Worm (Caenorhabditis elegans): ENCODE data around the gene Y113G7C.1.

Gene Y113G7C.1

DNA sequence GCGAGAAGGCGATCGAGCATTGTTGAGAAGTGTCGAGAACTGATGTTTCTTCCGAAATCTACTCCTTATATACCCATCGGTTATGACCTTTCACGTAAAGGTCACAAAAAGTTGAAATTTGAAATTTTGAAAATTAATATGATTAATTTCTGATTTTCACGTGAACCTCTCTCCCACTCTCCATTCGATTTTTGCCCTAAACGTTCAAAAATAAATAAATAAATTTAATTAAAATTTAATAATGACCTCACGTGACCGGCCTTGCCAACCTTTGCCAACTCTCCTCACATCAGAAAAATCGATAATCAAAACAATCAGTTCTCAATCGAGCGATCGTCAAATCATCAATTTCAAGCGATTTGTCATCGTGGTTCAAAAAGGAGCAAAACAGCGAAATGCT lies at the start of gene Y113G7C.1:
Gene Y113G7C.1, plus strand, starts transcription at position 301 of the 400 bp plus-strand sequence.
- TF ChIP-seq mec-3 (tag; optimal IDR thresholded peaks at IDR 0.05; ENCODE audit: borderline replicate concordance), result no peak
- no peak for TF ChIP-seq K02D7.2 (tag; optimal IDR thresholded peaks at IDR 0.05)
- no peak for TF ChIP-seq elt-4 (tag; optimal IDR thresholded peaks at IDR 0.05)
- TF ChIP-seq hlh-8 (tag; optimal IDR thresholded peaks at IDR 0.05), result no peak
- TF ChIP-seq odd-2 (tag; optimal IDR thresholded peaks at IDR 0.05), result no peak
- TF ChIP-seq hlh-13 (GFP tag; optimal IDR thresholded peaks at IDR 0.05), result no peak
- no peak for TF ChIP-seq ceh-19 (GFP tag; optimal IDR thresholded peaks at IDR 0.05)
- no peak for TF ChIP-seq ets-4 (tag; optimal IDR thresholded peaks at IDR 0.05)
- TF ChIP-seq pqm-1 (tag; optimal IDR thresholded peaks at IDR 0.05), result no peak
- no peak for TF ChIP-seq ceh-48 (tag; optimal IDR thresholded peaks at IDR 0.05)
- TF ChIP-seq madf-2 (tag; optimal IDR thresholded peaks at IDR 0.05), result no peak
- no peak for TF ChIP-seq syd-9 (tag; optimal IDR thresholded peaks at IDR 0.05)
- no peak for TF ChIP-seq ama-1 (optimal IDR thresholded peaks at IDR 0.05)
- TF ChIP-seq tbx-2 (tag; optimal IDR thresholded peaks at IDR 0.05), result no peak
- no peak for TF ChIP-seq eyg-1 (tag; optimal IDR thresholded peaks at IDR 0.05)
- no peak for TF ChIP-seq elt-2 (tag; optimal IDR thresholded peaks at IDR 0.05)
- TF ChIP-seq gmeb-2 (tag; optimal IDR thresholded peaks at IDR 0.05), result no peak

DNA sequence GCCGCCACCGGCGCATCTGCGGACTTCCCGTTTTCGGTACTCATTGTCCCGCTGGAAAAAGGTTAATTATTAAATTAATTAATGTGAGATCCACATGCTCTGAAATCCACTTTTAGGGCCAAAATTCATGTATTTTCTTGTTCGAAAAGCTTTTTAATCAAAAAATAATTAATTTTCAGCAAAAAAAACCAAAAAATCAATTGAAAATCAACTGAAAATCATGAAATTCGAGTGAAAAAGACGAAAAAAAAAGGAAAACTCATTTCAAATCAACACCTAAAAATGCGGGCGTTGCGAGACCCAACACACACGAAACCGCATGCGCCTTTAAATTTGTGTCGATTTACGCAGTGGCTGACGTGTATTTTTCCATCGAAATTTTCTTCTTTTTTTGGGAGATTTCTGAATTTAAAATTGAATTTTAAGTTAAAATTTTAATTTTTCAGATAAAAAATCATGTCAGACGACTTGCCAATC lies 47.8 kb upstream of the Y113G7C.1 start, which contains the start of the genes prmt-1 and cdkr-3:
Gene prmt-1, minus strand, starts transcription at position 51 of the 477 bp plus-strand sequence.
Gene cdkr-3, plus strand, starts transcription at position 447 of the 477 bp plus-strand sequence.
- TF ChIP-seq nhr-11 (tag; optimal IDR thresholded peaks at IDR 0.05), result no peak
- TF ChIP-seq pha-2 (tag; optimal IDR thresholded peaks at IDR 0.05), result no peak
- TF ChIP-seq rnt-1 (tag; optimal IDR thresholded peaks at IDR 0.05), result peak; percentile 65
- TF ChIP-seq pax-1 (tag; optimal IDR thresholded peaks at IDR 0.05), result peak; percentile 2
- peak; percentile 26 for TF ChIP-seq nfya-1 (tag; optimal IDR thresholded peaks at IDR 0.05)
- TF ChIP-seq unc-42 (tag; optimal IDR thresholded peaks at IDR 0.05), result peak; percentile 24
- no peak for TF ChIP-seq unc-55 (GFP tag; optimal IDR thresholded peaks at IDR 0.05)
- TF ChIP-seq ztf-16 (tag; optimal IDR thresholded peaks at IDR 0.05), result no peak
- no peak for TF ChIP-seq ceh-6 (GFP tag; optimal IDR thresholded peaks at IDR 0.05)
- TF ChIP-seq ceh-9 (tag; optimal IDR thresholded peaks at IDR 0.05), result no peak
- no peak for TF ChIP-seq ceh-18 (tag; optimal IDR thresholded peaks at IDR 0.05)
- no peak for TF ChIP-seq ets-4 (tag; optimal IDR thresholded peaks at IDR 0.05)

DNA sequence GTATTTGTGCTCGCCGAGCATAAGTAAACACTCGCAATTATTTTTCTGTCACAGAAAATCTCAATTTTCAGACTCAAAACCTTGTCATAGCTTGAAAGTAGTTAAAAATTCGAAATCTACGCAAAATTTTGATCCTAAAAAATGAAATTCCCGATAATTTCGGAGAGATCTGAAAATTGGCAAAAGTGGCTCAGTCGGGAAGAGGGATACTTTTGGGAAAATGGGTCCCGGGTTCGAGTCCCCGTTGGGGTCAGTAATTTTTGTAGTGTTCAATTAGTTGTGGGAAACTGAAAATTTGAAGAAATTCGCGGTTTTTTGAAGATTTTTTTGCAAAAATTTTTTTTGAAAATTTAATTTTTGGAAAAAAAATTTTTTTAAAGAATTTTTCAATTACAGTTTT lies 40.6 kb upstream of the Y113G7C.1 start:
- no peak for TF ChIP-seq unc-86 (tag; optimal IDR thresholded peaks at IDR 0.05)
- TF ChIP-seq hlh-15 (tag; optimal IDR thresholded peaks at IDR 0.05), result no peak
- no peak for TF ChIP-seq ceh-2 (tag; optimal IDR thresholded peaks at IDR 0.05)
- no peak for TF ChIP-seq ceh-45 (GFP tag; IDR thresholded peaks at IDR 0.05)
- no peak for TF ChIP-seq gmeb-2 (tag; optimal IDR thresholded peaks at IDR 0.05)
- no peak for TF ChIP-seq hlh-30 (tag; optimal IDR thresholded peaks at IDR 0.05; ENCODE audit: insufficient read depth)
- no peak for TF ChIP-seq pax-1 (tag; optimal IDR thresholded peaks at IDR 0.05)

DNA sequence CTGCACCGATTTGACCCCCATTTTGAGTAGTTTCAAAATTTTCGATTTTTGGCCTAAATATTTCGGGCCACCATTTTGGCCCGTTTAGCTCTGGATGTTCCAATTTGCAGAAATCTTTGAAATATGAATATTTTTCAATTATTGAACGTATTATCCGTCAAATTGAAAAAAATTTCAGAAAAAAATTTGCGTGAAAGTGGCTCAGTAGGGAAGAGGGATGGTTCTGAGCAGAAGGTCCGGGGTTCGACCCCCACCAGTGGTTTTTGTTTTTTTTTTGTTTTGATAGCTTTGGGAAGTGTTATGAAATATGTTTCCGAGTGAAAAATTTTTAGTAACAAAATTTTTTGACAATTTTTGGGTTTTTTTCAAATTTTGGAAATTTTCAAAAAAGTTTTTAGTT lies 38.2 kb upstream of the Y113G7C.1 start:
- TF ChIP-seq unc-86 (tag; optimal IDR thresholded peaks at IDR 0.05) (no peak), ceh-2 (tag; optimal IDR thresholded peaks at IDR 0.05) (no peak), mec-3 (tag; optimal IDR thresholded peaks at IDR 0.05; ENCODE audit: borderline replicate concordance) (no peak), ceh-9 (tag; optimal IDR thresholded peaks at IDR 0.05) (no peak)

DNA sequence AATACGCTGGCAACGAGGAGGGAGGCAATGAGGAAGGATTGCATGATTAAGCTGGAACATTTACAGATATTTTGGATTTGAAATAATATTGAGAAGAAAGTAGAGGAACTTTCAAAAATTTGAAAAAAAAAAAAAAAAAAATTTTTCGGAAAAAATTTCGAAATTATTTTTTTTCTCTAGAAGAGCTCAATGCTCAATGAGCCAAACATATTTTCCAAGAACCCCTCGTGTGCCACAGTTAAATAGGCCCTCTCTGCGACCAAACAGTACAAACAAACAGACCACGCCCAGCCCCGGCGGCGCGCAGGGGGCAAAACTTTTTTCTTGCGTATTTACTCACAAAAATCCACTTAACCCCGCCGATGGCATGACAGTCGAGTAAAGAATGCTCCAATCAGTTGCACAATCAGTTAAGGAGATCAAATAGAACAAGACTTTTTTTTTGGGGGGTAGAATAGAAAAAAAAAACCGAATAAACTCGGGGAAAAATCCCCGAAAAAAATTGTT lies 37.7 kb upstream of the Y113G7C.1 start, which contains the start of gene pqn-94:
Gene pqn-94, minus strand, starts transcription at position 51 of the 507 bp plus-strand sequence.
- TF ChIP-seq unc-42 (tag; optimal IDR thresholded peaks at IDR 0.05) (no peak), ztf-16 (tag; optimal IDR thresholded peaks at IDR 0.05) (no peak), zip-5 (tag; optimal IDR thresholded peaks at IDR 0.05) (no peak), pha-2 (tag; optimal IDR thresholded peaks at IDR 0.05) (peak; percentile 33), ets-4 (tag; optimal IDR thresholded peaks at IDR 0.05) (no peak), ceh-18 (tag; optimal IDR thresholded peaks at IDR 0.05) (no peak)

Data from whole organism, late embryonic.